Worm (Caenorhabditis elegans) whole organism, young adult: ENCODE measurements around the gene chc-1.

Source experiments
- B0261.1 ChIP-seq: sonication (generic microtip); optimal IDR thresholded peaks from 2 replicates; lab custom pipeline; 2016; ENCODE audit warnings: mild to moderate bottlenecking, missing genetic modification characterization, moderate library complexity, missing compliant biosample characterization
- B0336.3 ChIP-seq: fragments of 200-800 bp; sonication (Bioruptor generic); IDR thresholded peaks from 2 replicates; pipeline ENCODE4 v1.3.6; 2022; ENCODE audit warnings: missing genetic modification characterization, missing compliant biosample characterization
- D2030.7 ChIP-seq: fragments of 200-800 bp; sonication (Bioruptor generic); IDR thresholded peaks from 2 replicates; pipeline ENCODE4 v1.3.6; 2022; ENCODE audit warnings: missing genetic modification reagents, missing genetic modification characterization, missing compliant biosample characterization
- F33H1.4 ChIP-seq: fragments of 200-800 bp; sonication (Bioruptor generic); IDR thresholded peaks from 2 replicates; pipeline ENCODE4 v1.3.6; 2022; ENCODE audit warnings: missing genetic modification reagents, missing genetic modification characterization, missing compliant biosample characterization
- F57C9.4 ChIP-seq: sonication (generic microtip); optimal IDR thresholded peaks from 2 replicates; lab custom pipeline; 2017; ENCODE audit warnings: mild to moderate bottlenecking, missing genetic modification characterization, missing compliant biosample characterization
- T07F8.4 ChIP-seq: sonication (generic microtip); optimal IDR thresholded peaks from 2 replicates; lab custom pipeline; 2016; ENCODE audit warnings: mild to moderate bottlenecking, missing genetic modification characterization, moderate library complexity, missing compliant biosample characterization
- T26A5.8 ChIP-seq: sonication (generic microtip); optimal IDR thresholded peaks from 2 replicates; lab custom pipeline; 2016; ENCODE audit warnings: missing genetic modification characterization, missing compliant biosample characterization
- Y79H2A.3 ChIP-seq: fragments of 200-800 bp; sonication (Bioruptor generic); conservative IDR thresholded peaks from 2 replicates; pipeline ENCODE4 v1.3.6; 2022; ENCODE audit warnings: missing genetic modification reagents, missing genetic modification characterization, missing compliant biosample characterization
- ZK185.1 ChIP-seq: sonication (generic microtip); optimal IDR thresholded peaks from 2 replicates; lab custom pipeline; 2016; ENCODE audit warnings: mild to moderate bottlenecking, missing genetic modification characterization, missing compliant biosample characterization; ENCODE audit not compliant: poor library complexity, severe bottlenecking
- ama-1 ChIP-seq, 3 experiments: fragments of 150-350 bp in 1 of 3; sonication (generic microtip) in 2 of 3; optimal IDR thresholded peaks; 2 replicates each; lab custom pipeline; 2014 to 2018; ENCODE audit warnings: missing biosample characterization in 2 of 3, missing genetic modification characterization in 2 of 3, missing genetic modification reagents in 2 of 3
- attf-6 ChIP-seq: fragments of 200-800 bp; sonication (Bioruptor generic); IDR thresholded peaks from 2 replicates; pipeline ENCODE4 v1.3.6; 2022; ENCODE audit warnings: missing genetic modification reagents, missing genetic modification characterization, missing compliant biosample characterization
- ccch-3 ChIP-seq: fragments of 200-800 bp; sonication (Bioruptor generic); optimal IDR thresholded peaks from 2 replicates; lab custom pipeline; 2018; ENCODE audit warnings: mild to moderate bottlenecking, missing genetic modification characterization, missing compliant biosample characterization
- ceh-100 ChIP-seq: fragments of 200-800 bp; sonication (Bioruptor generic); IDR thresholded peaks from 2 replicates; pipeline ENCODE4 v1.3.6; 2022; ENCODE audit warnings: missing genetic modification reagents, missing genetic modification characterization, missing compliant biosample characterization
- ceh-27 ChIP-seq: fragments of 200-800 bp; sonication (Bioruptor generic); optimal IDR thresholded peaks from 2 replicates; lab custom pipeline; 2018; ENCODE audit warnings: mild to moderate bottlenecking, missing genetic modification characterization, moderate library complexity, missing compliant biosample characterization
- die-1 ChIP-seq: sonication (generic microtip); optimal IDR thresholded peaks from 2 replicates; lab custom pipeline; 2016; ENCODE audit warnings: missing genotype, mild to moderate bottlenecking, missing genetic modification characterization, missing compliant biosample characterization
- dpff-1 ChIP-seq: sonication (generic microtip); optimal IDR thresholded peaks from 2 replicates; lab custom pipeline; 2017; ENCODE audit warnings: mild to moderate bottlenecking, missing genetic modification characterization, missing compliant biosample characterization
- efl-1 ChIP-seq: fragments of 150-350 bp; optimal IDR thresholded peaks from 2 replicates; lab custom pipeline; 2014; ENCODE audit warnings: missing biosample characterization, missing genetic modification reagents, missing genetic modification characterization
- egl-18 ChIP-seq: fragments of 200-800 bp; sonication (Bioruptor generic); IDR thresholded peaks from 2 replicates; pipeline ENCODE4 v1.3.6; 2022; ENCODE audit warnings: missing genetic modification reagents, missing genetic modification characterization, missing compliant biosample characterization
- fkh-3 ChIP-seq: sonication (generic microtip); optimal IDR thresholded peaks from 2 replicates; lab custom pipeline; 2016; ENCODE audit warnings: mild to moderate bottlenecking, missing genetic modification characterization, missing compliant biosample characterization
- gei-17 ChIP-seq: fragments of 200-800 bp; sonication (Bioruptor generic); optimal IDR thresholded peaks from 2 replicates; lab custom pipeline; 2018; ENCODE audit warnings: mild to moderate bottlenecking, missing genetic modification characterization, missing compliant biosample characterization
- him-1 ChIP-seq: sonication (generic microtip); optimal IDR thresholded peaks from 2 replicates; lab custom pipeline; 2016; ENCODE audit warnings: missing genotype, missing genetic modification reagents, missing genetic modification characterization, missing compliant biosample characterization
- let-607 ChIP-seq, 2 experiments: fragments of 200-800 bp in 1 of 2; sonication (Bioruptor generic) in 1 of 2; sonication (generic microtip) in 1 of 2; optimal IDR thresholded peaks; 2 replicates each; lab custom pipeline; 2016 to 2018; ENCODE audit warnings: mild to moderate bottlenecking in 2 of 2, missing compliant biosample characterization in 2 of 2, missing genetic modification characterization in 2 of 2, moderate library complexity in 2 of 2, missing genotype in 1 of 2
- lin-26 ChIP-seq: fragments of 200-800 bp; sonication (Bioruptor generic); IDR thresholded peaks from 2 replicates; pipeline ENCODE4 v1.3.6; 2022; ENCODE audit warnings: missing genetic modification reagents, missing genetic modification characterization, missing compliant biosample characterization
- lin-40 ChIP-seq: sonication (generic microtip); optimal IDR thresholded peaks from 2 replicates; lab custom pipeline; 2016; ENCODE audit warnings: missing genetic modification characterization, mild to moderate bottlenecking, missing compliant biosample characterization, missing genotype, missing genetic modification reagents
- lin-54 ChIP-seq: fragments of 200-800 bp; sonication (Bioruptor generic); optimal IDR thresholded peaks from 2 replicates; lab custom pipeline; 2018; ENCODE audit warnings: mild to moderate bottlenecking, missing genetic modification characterization, missing compliant biosample characterization
- lir-1 ChIP-seq: fragments of 200-800 bp; sonication (Bioruptor generic); conservative IDR thresholded peaks from 2 replicates; pipeline ENCODE4 v1.3.6; 2022; ENCODE audit warnings: missing genetic modification reagents, missing genetic modification characterization, missing compliant biosample characterization
- madf-10 ChIP-seq: sonication (generic microtip); optimal IDR thresholded peaks from 2 replicates; lab custom pipeline; 2016; ENCODE audit warnings: mild to moderate bottlenecking, missing genetic modification characterization, missing compliant biosample characterization
- madf-6 ChIP-seq: fragments of 200-800 bp; sonication (Bioruptor generic); IDR thresholded peaks from 2 replicates; pipeline ENCODE4 v1.3.6; 2022; ENCODE audit warnings: missing genetic modification reagents, missing genetic modification characterization, missing compliant biosample characterization
- mel-28 ChIP-seq: sonication (generic microtip); optimal IDR thresholded peaks from 2 replicates; lab custom pipeline; 2016; ENCODE audit warnings: borderline replicate concordance, mild to moderate bottlenecking, missing genetic modification characterization, missing compliant biosample characterization
- nfyb-1 ChIP-seq: fragments of 200-800 bp; sonication (Bioruptor generic); IDR thresholded peaks from 2 replicates; pipeline ENCODE4 v1.3.6; 2022; ENCODE audit warnings: missing genetic modification reagents, missing genetic modification characterization, missing compliant biosample characterization
- nhr-80 ChIP-seq: sonication (generic microtip); optimal IDR thresholded peaks from 2 replicates; lab custom pipeline; 2016; ENCODE audit warnings: missing genetic modification characterization, missing compliant biosample characterization
- nhr-90 ChIP-seq: sonication (generic microtip); optimal IDR thresholded peaks from 2 replicates; lab custom pipeline; 2016; ENCODE audit warnings: missing genotype, mild to moderate bottlenecking, missing genetic modification characterization, missing compliant biosample characterization
- sea-2 ChIP-seq: fragments of 200-800 bp; sonication (Bioruptor generic); IDR thresholded peaks from 2 replicates; pipeline ENCODE4 v1.3.6; 2022; ENCODE audit warnings: missing genetic modification characterization, missing compliant biosample characterization
- snpc-1.1 ChIP-seq: sonication (generic microtip); optimal IDR thresholded peaks from 2 replicates; lab custom pipeline; 2017; ENCODE audit warnings: missing genetic modification characterization, mild to moderate bottlenecking, missing compliant biosample characterization, antibody characterized with exemption, moderate library complexity, missing genotype, missing genetic modification reagents; ENCODE audit not compliant: insufficient read depth
- tbx-9 ChIP-seq: sonication (generic microtip); optimal IDR thresholded peaks from 2 replicates; lab custom pipeline; 2016; ENCODE audit warnings: borderline replicate concordance, missing genetic modification characterization, inconsistent platforms, missing compliant biosample characterization
- unc-62 ChIP-seq: fragments of 150-350 bp; optimal IDR thresholded peaks from 2 replicates; lab custom pipeline; 2014; ENCODE audit warnings: missing biosample characterization, missing genetic modification reagents, missing genetic modification characterization
- zfh-2 ChIP-seq: fragments of 200-800 bp; sonication (Bioruptor generic); conservative IDR thresholded peaks from 2 replicates; pipeline ENCODE4 v1.3.6; 2022; ENCODE audit warnings: missing genetic modification reagents, missing genetic modification characterization, missing compliant biosample characterization
- ztf-18 ChIP-seq: sonication (generic microtip); optimal IDR thresholded peaks from 2 replicates; lab custom pipeline; 2016; ENCODE audit warnings: missing genotype, mild to moderate bottlenecking, missing genetic modification characterization, missing compliant biosample characterization
- ztf-28 ChIP-seq: fragments of 200-800 bp; sonication (Bioruptor generic); IDR thresholded peaks from 2 replicates; pipeline ENCODE4 v1.3.6; 2022; ENCODE audit warnings: missing genetic modification reagents, missing genetic modification characterization, missing compliant biosample characterization
- ztf-3 ChIP-seq: fragments of 200-800 bp; sonication (Bioruptor generic); optimal IDR thresholded peaks from 2 replicates; lab custom pipeline; 2018; ENCODE audit warnings: mild to moderate bottlenecking, missing genetic modification characterization, missing compliant biosample characterization

chc-1 gene

ce11 chrIII:10194569-10194968, 9.1 kb upstream of the chc-1 start:
- TF ChIP-seq madf-6 (GFP tag; lab: Robert Waterston, UW) (no peak), D2030.7 (GFP tag; lab: Robert Waterston, UW) (no peak), ceh-100 (GFP tag; lab: Robert Waterston, UW) (no peak), gei-17 (no peak), sea-2 (GFP tag; lab: Robert Waterston, UW) (no peak), unc-62 (GFP tag; lab: Kevin White, UChicago) (no peak), ztf-28 (GFP tag; lab: Robert Waterston, UW) (no peak), zfh-2 (GFP tag; lab: Robert Waterston, UW) (no peak), die-1 (tag; lab: Kevin White, UChicago) (no peak), Y79H2A.3 (GFP tag; lab: Robert Waterston, UW) (no peak), madf-10 (tag; lab: Kevin White, UChicago) (no peak), dpff-1 (no peak), lin-54 (GFP tag; lab: Kevin White, UChicago) (no peak), F57C9.4 (tag; lab: Kevin White, UChicago) (no peak), F33H1.4 (GFP tag; lab: Robert Waterston, UW) (no peak), snpc-1.1 (no peak)

- no peak for TF ChIP-seq him-1 (tag; lab: Kevin White, UChicago)
- no peak for TF ChIP-seq lin-40 (tag; lab: Kevin White, UChicago)
- TF ChIP-seq ztf-18 (tag; lab: Kevin White, UChicago): no peak
- TF ChIP-seq ccch-3 (GFP tag; lab: Kevin White, UChicago): no peak
- TF ChIP-seq T07F8.4: no peak
- no peak for TF ChIP-seq ZK185.1 (tag; lab: Kevin White, UChicago)
- TF ChIP-seq ztf-28 (GFP tag; lab: Robert Waterston, UW): no peak
- no peak for TF ChIP-seq fkh-3 (tag; lab: Kevin White, UChicago)
- TF ChIP-seq T26A5.8 (tag; lab: Kevin White, UChicago): no peak
- TF ChIP-seq nhr-90 (tag; lab: Kevin White, UChicago): no peak
- no peak for TF ChIP-seq B0336.3 (GFP tag; lab: Robert Waterston, UW)
- TF ChIP-seq tbx-9 (tag; lab: Kevin White, UChicago): no peak
- no peak for TF ChIP-seq B0261.1 (tag; lab: Kevin White, UChicago)
Measured at ce11 chrIII:10195911-10196310, 7.7 kb upstream of the chc-1 start.

ce11 chrIII:10196796-10197195, 6.8 kb upstream of the chc-1 start:
- TF ChIP-seq lin-40 (tag; lab: Kevin White, UChicago) (no peak), nfyb-1 (0 out of 2 replicates have a peak, but pooled peaks have one; percentile 30), let-607 (tag; optimal IDR thresholded peaks at IDR 0.05; lab: Kevin White, UChicago) (peak in 1 of 2 experiments; percentile 39), unc-62 (GFP tag; lab: Kevin White, UChicago) (peak; percentile 56)

ce11 chrIII:10197416-10197815, 6.2 kb upstream of the chc-1 start, which contains the start of gene dod-6:
dod-6 (plus strand) TSS chrIII:10197716.
- TF ChIP-seq sea-2 (GFP tag; lab: Robert Waterston, UW) (no peak), lin-40 (tag; lab: Kevin White, UChicago) (no peak), attf-6 (no peak), efl-1 (GFP tag; lab: Kevin White, UChicago) (no peak), ama-1 (optimal IDR thresholded peaks at IDR 0.05; lab: Kevin White, UChicago) (no peak), ama-1 (GFP tag; optimal IDR thresholded peaks at IDR 0.05; lab: Kevin White, UChicago) (no peak), lir-1 (GFP tag; lab: Robert Waterston, UW) (no peak), mel-28 (no peak), nhr-80 (no peak), egl-18 (GFP tag; lab: Robert Waterston, UW) (no peak), ztf-3 (GFP tag; lab: Kevin White, UChicago) (no peak), ceh-27 (no peak), lin-26 (GFP tag; lab: Robert Waterston, UW) (no peak)
